Worm (Caenorhabditis elegans): ENCODE measurements around the gene skpt-1.

skpt-1 gene

ce11 chrIII:5448177-5448576, at the start of gene skpt-1 (continued):
- TF ChIP-seq unc-98 (GFP tag; IDR thresholded peaks at IDR 0.05) (no peak), nhr-85 (tag) (peak; percentile 16), C04F5.9 (tag; optimal IDR thresholded peaks at IDR 0.05) (no peak), skn-1 (tag; optimal IDR thresholded peaks at IDR 0.05) (peak; percentile 41), lin-14 (GFP tag; optimal IDR thresholded peaks at IDR 0.05) (peak; percentile 32), pax-3 (tag; optimal IDR thresholded peaks at IDR 0.05) (no peak), aha-1 (tag; optimal IDR thresholded peaks at IDR 0.05) (no peak), lir-3 (tag; optimal IDR thresholded peaks at IDR 0.05; ENCODE audit: poor library complexity) (no peak), snu-23 (GFP tag; optimal IDR thresholded peaks at IDR 0.05) (peak; percentile 26), sox-4 (tag; optimal IDR thresholded peaks at IDR 0.05) (no peak), lin-35 (GFP tag; optimal IDR thresholded peaks at IDR 0.05) (peak; percentile 80 to 93), efl-3 (GFP tag; optimal IDR thresholded peaks at IDR 0.05) (no peak), hpl-2 (GFP tag; optimal IDR thresholded peaks at IDR 0.05) (no peak), sup-37 (GFP tag; optimal IDR thresholded peaks at IDR 0.05) (no peak), alr-1 (tag; optimal IDR thresholded peaks at IDR 0.05; ENCODE audit: borderline replicate concordance) (no peak), irx-1 (tag; optimal IDR thresholded peaks at IDR 0.05) (no peak), lin-15B (tag; optimal IDR thresholded peaks at IDR 0.05) (peak; percentile 45), xbp-1 (tag; optimal IDR thresholded peaks at IDR 0.05) (no peak), ceh-90 (tag; optimal IDR thresholded peaks at IDR 0.05) (no peak), isw-1 (GFP tag; IDR thresholded peaks at IDR 0.05) (no peak), unc-30 (tag; optimal IDR thresholded peaks at IDR 0.05) (no peak), fos-1 (tag; optimal IDR thresholded peaks at IDR 0.05) (no peak), ama-1 (optimal IDR thresholded peaks at IDR 0.05) (no peak), nhr-71 (tag; optimal IDR thresholded peaks at IDR 0.05) (peak; percentile 36), nhr-237 (tag; optimal IDR thresholded peaks at IDR 0.05) (no peak), ces-1 (GFP tag; optimal IDR thresholded peaks at IDR 0.05) (no peak), aly-2 (tag; optimal IDR thresholded peaks at IDR 0.05) (no peak), jun-1 (tag; optimal IDR thresholded peaks at IDR 0.05) (no peak), lin-13 (GFP tag; optimal IDR thresholded peaks at IDR 0.05) (no peak), pag-3 (tag; optimal IDR thresholded peaks at IDR 0.05; ENCODE audit: borderline replicate concordance, insufficient read depth) (no peak), sptf-1 (tag; optimal IDR thresholded peaks at IDR 0.05) (no peak)

ce11 chrIII:5495168-5495567, 47.0 kb upstream of the skpt-1 start, which contains the start of gene R02F2.8:
Gene R02F2.8, minus strand, starts transcription at chrIII:5495268.
- TF ChIP-seq snu-23 (GFP tag; optimal IDR thresholded peaks at IDR 0.05) = no peak
- TF ChIP-seq ceh-90 (tag; optimal IDR thresholded peaks at IDR 0.05) = no peak
- no peak for TF ChIP-seq fkh-4 (tag; optimal IDR thresholded peaks at IDR 0.05; ENCODE audit: borderline replicate concordance)
- no peak for TF ChIP-seq nhr-85 (tag)
- no peak for TF ChIP-seq rnt-1 (tag; optimal IDR thresholded peaks at IDR 0.05)
- TF ChIP-seq C34B4.2 (tag; optimal IDR thresholded peaks at IDR 0.05) = no peak
- TF ChIP-seq nhr-47 (tag; optimal IDR thresholded peaks at IDR 0.05) = no peak
- no peak for TF ChIP-seq nhr-237 (tag; optimal IDR thresholded peaks at IDR 0.05)

ce11 chrIII:5487087-5487603, 39.0 kb upstream of the skpt-1 start, which contains the start of gene osg-1:
Gene osg-1, plus strand, starts transcription at chrIII:5487553.
- TF ChIP-seq fkh-8 (tag; optimal IDR thresholded peaks at IDR 0.05) (no peak), nhr-85 (tag) (peak; percentile 9), grh-1 (GFP tag; IDR thresholded peaks at IDR 0.05) (no peak), efl-1 (optimal IDR thresholded peaks at IDR 0.05) (no peak), efl-1 (GFP tag; optimal IDR thresholded peaks at IDR 0.05 in 1 of 2) (peak in 1 of 2 experiments; percentile 45), ceh-82 (tag; optimal IDR thresholded peaks at IDR 0.05) (no peak), dsc-1 (tag; optimal IDR thresholded peaks at IDR 0.05) (no peak)
